Worm (Caenorhabditis elegans) whole organism, early embryonic: ENCODE data around the gene Y105C5B.15.

Source experiments
- B0310.2 ChIP-seq: sonication (generic microtip); optimal IDR thresholded peaks from 2 replicates; lab custom pipeline; 2016; ENCODE audit warnings: mild to moderate bottlenecking, missing genetic modification characterization, missing compliant biosample characterization
- F13C5.2 ChIP-seq: sonication (generic microtip); optimal IDR thresholded peaks from 2 replicates; lab custom pipeline; 2017; ENCODE audit warnings: mild to moderate bottlenecking, missing genetic modification characterization, inconsistent platforms, missing compliant biosample characterization
- aly-1 ChIP-seq: sonication (generic microtip); optimal IDR thresholded peaks from 2 replicates; lab custom pipeline; 2016; ENCODE audit warnings: missing genetic modification characterization, missing compliant biosample characterization
- ama-1 ChIP-seq: fragments of 150-350 bp; optimal IDR thresholded peaks from 2 replicates; lab custom pipeline; 2014
- ceh-13 ChIP-seq: fragments of 200-800 bp; sonication (Bioruptor generic); optimal IDR thresholded peaks from 2 replicates; lab custom pipeline; 2018; ENCODE audit warnings: mild to moderate bottlenecking, missing genetic modification characterization, missing compliant biosample characterization
- ceh-36 ChIP-seq: sonication (generic microtip); optimal IDR thresholded peaks from 2 replicates; lab custom pipeline; 2016; ENCODE audit warnings: missing genetic modification characterization, inconsistent platforms, missing compliant biosample characterization
- flt-1 ChIP-seq: fragments of 200-800 bp; sonication (Bioruptor generic); IDR thresholded peaks from 2 replicates; pipeline ENCODE4 v1.3.6; 2022; ENCODE audit warnings: missing genetic modification characterization, missing compliant biosample characterization
- hmbx-1 ChIP-seq: sonication (generic microtip); optimal IDR thresholded peaks from 2 replicates; lab custom pipeline; 2016; ENCODE audit warnings: mild to moderate bottlenecking, missing genetic modification characterization, missing compliant biosample characterization
- hnd-1 ChIP-seq: sonication (generic microtip); optimal IDR thresholded peaks from 2 replicates; lab custom pipeline; 2016; ENCODE audit warnings: missing genetic modification characterization, missing compliant biosample characterization
- pes-1 ChIP-seq: fragments of 200-800 bp; sonication (Bioruptor generic); IDR thresholded peaks from 2 replicates; pipeline ENCODE4 v1.3.6; 2022; ENCODE audit warnings: missing genetic modification reagents, missing genetic modification characterization, missing compliant biosample characterization
- sea-1 ChIP-seq: fragments of 200-800 bp; sonication (Bioruptor generic); conservative IDR thresholded peaks from 2 replicates; pipeline ENCODE4 v1.3.6; 2022; ENCODE audit warnings: missing genetic modification characterization, missing compliant biosample characterization
- tbx-11 ChIP-seq: fragments of 200-800 bp; sonication (Bioruptor generic); IDR thresholded peaks from 2 replicates; pipeline ENCODE4 v1.3.6; 2022; ENCODE audit warnings: missing genetic modification characterization, missing compliant biosample characterization
- tbx-37 ChIP-seq: fragments of 200-800 bp; sonication (Bioruptor generic); conservative IDR thresholded peaks from 2 replicates; pipeline ENCODE4 v1.3.6; 2022; ENCODE audit warnings: missing genetic modification reagents, missing genetic modification characterization, missing compliant biosample characterization
- tra-4 ChIP-seq: sonication (generic microtip); optimal IDR thresholded peaks from 2 replicates; lab custom pipeline; 2017; ENCODE audit warnings: missing genetic modification characterization, missing compliant biosample characterization

DNA sequence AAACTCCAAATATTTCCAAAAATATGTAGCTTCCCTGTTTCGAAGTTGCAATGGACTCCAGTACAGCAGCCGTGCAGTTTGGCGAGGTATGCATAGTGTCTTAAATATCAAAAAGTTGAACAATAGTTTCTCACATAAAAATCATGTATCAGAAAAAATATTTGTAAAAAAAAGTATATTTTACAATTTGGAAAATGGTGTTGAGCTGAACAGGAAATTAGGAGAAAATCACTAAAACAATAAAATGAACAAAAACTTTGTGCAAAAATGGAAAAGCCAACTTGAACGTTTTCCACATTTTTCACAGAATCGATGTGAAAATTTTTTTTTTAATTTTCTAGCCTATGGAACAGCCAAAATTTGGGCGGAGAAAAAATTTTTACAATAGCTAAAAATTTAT, 25.0 kb upstream of the Y105C5B.15 start, which contains the start of gene Y105C5B.8:
- TF ChIP-seq hmbx-1: no peak
- no peak for TF ChIP-seq ama-1 (lab: Kevin White, UChicago)
- no peak for TF ChIP-seq tbx-11 (GFP tag; lab: Robert Waterston, UW)
- TF ChIP-seq flt-1 (GFP tag; lab: Robert Waterston, UW): no peak
- TF ChIP-seq aly-1 (tag; lab: Kevin White, UChicago): no peak
- TF ChIP-seq tbx-37 (GFP tag; lab: Robert Waterston, UW): no peak
- no peak for TF ChIP-seq B0310.2 (tag; lab: Kevin White, UChicago)
- TF ChIP-seq hnd-1: no peak
- TF ChIP-seq pes-1 (GFP tag; lab: Robert Waterston, UW): no peak
- no peak for TF ChIP-seq tra-4 (tag; lab: Kevin White, UChicago)
- TF ChIP-seq F13C5.2 (tag; lab: Kevin White, UChicago): no peak
- no peak for TF ChIP-seq sea-1
- TF ChIP-seq ceh-13 (GFP tag; lab: Kevin White, UChicago): no peak
- no peak for TF ChIP-seq ceh-36
